Fruit fly (Drosophila melanogaster) whole organism, embryonic: ENCODE measurements around the gene Muted.
A peak's percentile ranks its signal among the peaks of the same experiment; 100 is the strongest.

ENCODE experiments used
- CG11456 ChIP-seq: fragments of 200-800 bp; sonication (Bioruptor generic); IDR thresholded peaks from 3 replicates; pipeline ENCODE4 v1.3.6; 2022; ENCODE audit warnings: missing biosample characterization, missing genetic modification characterization
- CG12299 ChIP-seq: fragments of 200-800 bp; sonication (Bioruptor generic); optimal IDR thresholded peaks from 2 replicates; lab custom pipeline; 2018; ENCODE audit warnings: missing biosample characterization, mild to moderate bottlenecking, missing genetic modification characterization
- CG12942 ChIP-seq: fragments of 200-800 bp; sonication (Bioruptor generic); optimal IDR thresholded peaks from 3 replicates; lab custom pipeline; 2016; ENCODE audit warnings: missing biosample characterization, missing genetic modification characterization
- CG13775 ChIP-seq: fragments of 200-800 bp; sonication (Bioruptor generic); optimal IDR thresholded peaks from 3 replicates; lab custom pipeline; 2017; ENCODE audit warnings: missing biosample characterization, mild to moderate bottlenecking, missing genetic modification characterization
- CG14014 ChIP-seq: fragments of 200-800 bp; sonication (Bioruptor generic); IDR thresholded peaks from 2 replicates; pipeline ENCODE4 v1.3.6; 2022; ENCODE audit warnings: missing biosample characterization, missing genetic modification characterization
- CG15269 ChIP-seq: fragments of 200-800 bp; sonication (Bioruptor generic); optimal IDR thresholded peaks from 2 replicates; lab custom pipeline; 2018; ENCODE audit warnings: missing biosample characterization, mild to moderate bottlenecking, missing genetic modification characterization, moderate library complexity
- CG17186 ChIP-seq: fragments of 200-800 bp; sonication (Bioruptor generic); optimal IDR thresholded peaks from 3 replicates; lab custom pipeline; 2017; ENCODE audit warnings: missing biosample characterization, missing genetic modification reagents, missing genetic modification characterization
- CG17385 ChIP-seq: fragments of 200-800 bp; sonication (Bioruptor generic); optimal IDR thresholded peaks from 3 replicates; lab custom pipeline; 2018; ENCODE audit warnings: missing biosample characterization, mild to moderate bottlenecking, missing genetic modification characterization
- CG17829 ChIP-seq: fragments of 200-800 bp; optimal IDR thresholded peaks from 2 replicates; lab custom pipeline; 2019; ENCODE audit warnings: missing biosample characterization, mild to moderate bottlenecking, missing genetic modification characterization, moderate library complexity
- CG18599 ChIP-seq: fragments of 200-800 bp; sonication (Bioruptor generic); optimal IDR thresholded peaks from 3 replicates; lab custom pipeline; 2017; ENCODE audit warnings: missing biosample characterization, missing genetic modification characterization, mild to moderate bottlenecking, moderate library complexity, missing genetic modification reagents
- CG2875 ChIP-seq: fragments of 200-800 bp; sonication (Bioruptor generic); optimal IDR thresholded peaks from 2 replicates; lab custom pipeline; 2017; ENCODE audit warnings: missing biosample characterization, mild to moderate bottlenecking, missing genetic modification characterization, missing genetic modification reagents
- CG31388 ChIP-seq: fragments of 200-800 bp; sonication (Bioruptor generic); optimal IDR thresholded peaks from 2 replicates; lab custom pipeline; 2016; ENCODE audit warnings: missing biosample characterization, missing genetic modification characterization
- CG4404 ChIP-seq: fragments of 200-800 bp; sonication (Bioruptor generic); IDR thresholded peaks from 2 replicates; pipeline ENCODE4 v1.3.6; 2022; ENCODE audit warnings: missing biosample characterization, missing genetic modification characterization
- CG4617 ChIP-seq: fragments of 200-800 bp; sonication (Bioruptor generic); optimal IDR thresholded peaks from 3 replicates; lab custom pipeline; 2016; ENCODE audit warnings: missing biosample characterization, missing genetic modification characterization, borderline replicate concordance
- CG7556 ChIP-seq: fragments of 200-800 bp; sonication (Bioruptor generic); optimal IDR thresholded peaks from 2 replicates; lab custom pipeline; 2017; ENCODE audit warnings: missing biosample characterization, mild to moderate bottlenecking, missing genetic modification characterization
- CG7963 ChIP-seq: fragments of 200-800 bp; sonication (Bioruptor generic); IDR thresholded peaks from 3 replicates; pipeline ENCODE4 v1.3.6; 2022; ENCODE audit warnings: missing biosample characterization, missing genetic modification characterization; ENCODE audit not compliant: partially characterized antibody
- CG8388 ChIP-seq: fragments of 200-800 bp; sonication (Bioruptor generic); optimal IDR thresholded peaks from 2 replicates; lab custom pipeline; 2019; ENCODE audit warnings: missing biosample characterization, mild to moderate bottlenecking, missing genetic modification characterization, moderate library complexity
- CG9609 ChIP-seq: fragments of 200-800 bp; sonication (Bioruptor generic); optimal IDR thresholded peaks from 3 replicates; lab custom pipeline; 2016; ENCODE audit warnings: missing biosample characterization, missing genetic modification characterization
- CrebB ChIP-seq: fragments of 200-800 bp; sonication (Bioruptor generic); optimal IDR thresholded peaks from 3 replicates; lab custom pipeline; 2018; ENCODE audit warnings: missing biosample characterization, mild to moderate bottlenecking, missing genetic modification characterization
- D ChIP-seq, 2 experiments: fragments of 200-800 bp in 1 of 2; fragments of >200 bp in 1 of 2; sonication (Bioruptor generic) in 1 of 2; optimal IDR thresholded peaks; 2 replicates in 1 of 2; 3 replicates in 1 of 2; lab custom pipeline; 2017; ENCODE audit warnings: mild to moderate bottlenecking in 1 of 2, missing biosample characterization in 1 of 2, missing genetic modification characterization in 1 of 2, missing genetic modification reagents in 1 of 2
- Dp ChIP-seq: fragments of 200-800 bp; sonication (Bioruptor generic); optimal IDR thresholded peaks from 2 replicates; lab custom pipeline; 2018; ENCODE audit warnings: missing biosample characterization, mild to moderate bottlenecking, missing genetic modification characterization, moderate library complexity
- Dref ChIP-seq: fragments of 200-800 bp; sonication (Bioruptor generic); IDR thresholded peaks from 2 replicates; pipeline ENCODE4 v1.3.6; 2022; ENCODE audit warnings: missing biosample characterization, missing genetic modification characterization
- H2.0 ChIP-seq: fragments of 200-800 bp; sonication (Bioruptor generic); IDR thresholded peaks from 2 replicates; pipeline ENCODE4 v1.3.6; 2022; ENCODE audit warnings: missing biosample characterization, missing genetic modification characterization
- HLH54F ChIP-seq: fragments of 200-800 bp; sonication (Bioruptor generic); optimal IDR thresholded peaks from 3 replicates; lab custom pipeline; 2016; ENCODE audit warnings: missing biosample characterization, missing genetic modification characterization
- Nf-YC ChIP-seq: fragments of 200-800 bp; optimal IDR thresholded peaks from 3 replicates; lab custom pipeline; 2019; ENCODE audit warnings: missing biosample characterization, mild to moderate bottlenecking, missing genetic modification characterization, moderate library complexity
- Ssrp ChIP-seq: fragments of 200-800 bp; sonication (Bioruptor generic); optimal IDR thresholded peaks from 2 replicates; lab custom pipeline; 2018; ENCODE audit warnings: missing biosample characterization, mild to moderate bottlenecking, missing genetic modification characterization, moderate library complexity
- Taf1 ChIP-seq: fragments of 200-800 bp; sonication (Bioruptor generic); IDR thresholded peaks from 2 replicates; pipeline ENCODE4 v1.3.6; 2022; ENCODE audit warnings: missing biosample characterization, missing genetic modification characterization
- ac ChIP-seq: fragments of 200-800 bp; sonication (Bioruptor generic); optimal IDR thresholded peaks from 3 replicates; lab custom pipeline; 2017; ENCODE audit warnings: missing biosample characterization, mild to moderate bottlenecking, missing genetic modification characterization
- dimm ChIP-seq: fragments of 200-800 bp; sonication (Bioruptor generic); IDR thresholded peaks from 2 replicates; pipeline ENCODE4 v1.3.6; 2022; ENCODE audit warnings: missing biosample characterization, missing genetic modification characterization
- ftz-f1 ChIP-seq: fragments of 200-800 bp; sonication (Bioruptor generic); optimal IDR thresholded peaks from 2 replicates; lab custom pipeline; 2016; ENCODE audit warnings: missing biosample characterization, missing genetic modification characterization
- fu2 ChIP-seq: fragments of 200-800 bp; sonication (Bioruptor generic); optimal IDR thresholded peaks from 2 replicates; lab custom pipeline; 2016; ENCODE audit warnings: missing biosample characterization, missing genetic modification characterization
- grau ChIP-seq: fragments of 200-800 bp; optimal IDR thresholded peaks from 3 replicates; lab custom pipeline; 2019; ENCODE audit warnings: missing biosample characterization, mild to moderate bottlenecking, missing genetic modification characterization, moderate library complexity
- h ChIP-seq: fragments of >200 bp; optimal IDR thresholded peaks from 2 replicates; lab custom pipeline; 2017
- hkb ChIP-seq, 2 experiments: fragments of 200-800 bp in 1 of 2; fragments of >200 bp in 1 of 2; sonication (Bioruptor generic) in 1 of 2; IDR thresholded peaks in 1 of 2; optimal IDR thresholded peaks in 1 of 2; 2 replicates each; pipeline versions ENCODE4 v1.3.6 to Lab custom; 2017 to 2022; ENCODE audit warnings: missing biosample characterization in 1 of 2, missing genetic modification characterization in 1 of 2
- lbe ChIP-seq: fragments of 200-800 bp; sonication (Bioruptor generic); optimal IDR thresholded peaks from 2 replicates; lab custom pipeline; 2016; ENCODE audit warnings: missing biosample characterization, mild to moderate bottlenecking, missing genetic modification characterization
- lilli ChIP-seq: fragments of 200-800 bp; sonication (Bioruptor generic); optimal IDR thresholded peaks from 3 replicates; lab custom pipeline; 2016; ENCODE audit warnings: missing biosample characterization, missing genetic modification characterization
- nom ChIP-seq: fragments of 200-800 bp; sonication (Bioruptor generic); optimal IDR thresholded peaks from 2 replicates; lab custom pipeline; 2017; ENCODE audit warnings: missing biosample characterization, missing genetic modification characterization, mild to moderate bottlenecking, moderate library complexity, missing genetic modification reagents
- onecut ChIP-seq: fragments of 200-800 bp; sonication (Bioruptor generic); IDR thresholded peaks from 2 replicates; pipeline ENCODE4 v1.3.6; 2022; ENCODE audit warnings: missing biosample characterization, missing genetic modification characterization
- pho ChIP-seq: fragments of 200-800 bp; sonication (Bioruptor generic); optimal IDR thresholded peaks from 2 replicates; lab custom pipeline; 2016; ENCODE audit warnings: missing biosample characterization, missing genetic modification characterization
- sc ChIP-seq, 3 experiments: fragments of >200 bp in 2 of 3; fragments of 200-800 bp in 1 of 3; sonication (Bioruptor generic) in 1 of 3; optimal IDR thresholded peaks; 2 replicates in 2 of 3; 3 replicates in 1 of 3; lab custom pipeline; 2017; ENCODE audit warnings: mild to moderate bottlenecking in 1 of 3, missing biosample characterization in 1 of 3, missing genetic modification characterization in 1 of 3, missing genetic modification reagents in 1 of 3
- schlank ChIP-seq: fragments of 200-800 bp; sonication (Bioruptor generic); optimal IDR thresholded peaks from 2 replicates; lab custom pipeline; 2018; ENCODE audit warnings: missing biosample characterization, mild to moderate bottlenecking, missing genetic modification characterization
- slp2 ChIP-seq: fragments of 200-800 bp; sonication (Bioruptor generic); optimal IDR thresholded peaks from 2 replicates; lab custom pipeline; 2016; ENCODE audit warnings: missing biosample characterization, missing genetic modification characterization
- sr ChIP-seq: fragments of 200-800 bp; sonication (Bioruptor generic); IDR thresholded peaks from 3 replicates; pipeline ENCODE4 v1.3.6; 2022; ENCODE audit warnings: missing biosample characterization, missing genetic modification characterization
- tap ChIP-seq: fragments of 200-800 bp; optimal IDR thresholded peaks from 3 replicates; lab custom pipeline; 2019; ENCODE audit warnings: missing biosample characterization, mild to moderate bottlenecking, missing genetic modification characterization, moderate library complexity
- tna ChIP-seq: fragments of 200-800 bp; sonication (Bioruptor generic); IDR thresholded peaks from 2 replicates; pipeline ENCODE4 v1.3.6; 2022; ENCODE audit warnings: missing biosample characterization, missing genetic modification characterization; ENCODE audit not compliant: partially characterized antibody
- wek ChIP-seq: fragments of 200-800 bp; sonication (Bioruptor generic); optimal IDR thresholded peaks from 3 replicates; lab custom pipeline; 2018; ENCODE audit warnings: missing biosample characterization, mild to moderate bottlenecking, missing genetic modification characterization, moderate library complexity
- zen ChIP-seq: fragments of 200-800 bp; sonication (Bioruptor generic); optimal IDR thresholded peaks from 3 replicates; lab custom pipeline; 2018; ENCODE audit warnings: missing biosample characterization, mild to moderate bottlenecking, missing genetic modification characterization, moderate library complexity

Muted gene

dm6 chr3R:22367126-22368076, 5.0 kb downstream of the Muted start, which contains the start of the genes Polr3F and PyK (continued):
- TF ChIP-seq CG9609 (GFP tag; lab: Kevin White, UChicago) (no peak), ftz-f1 (GFP tag; lab: Kevin White, UChicago) (no peak), CG31388 (GFP tag; lab: Kevin White, UChicago) (no peak), schlank (tag; lab: Kevin White, UChicago) (no peak), D (optimal IDR thresholded peaks at IDR 0.05; lab: Kevin White, UChicago) (no peak), D (GFP tag; optimal IDR thresholded peaks at IDR 0.05; lab: Kevin White, UChicago) (no peak), CG17829 (peak; percentile 26), onecut (GFP tag; lab: Robert Waterston, UW) (no peak), CG15269 (tag; lab: Kevin White, UChicago) (peak; percentile 52), CG7556 (GFP tag; lab: Kevin White, UChicago) (peak; percentile 5), CG12299 (tag; lab: Kevin White, UChicago) (no peak), CG18599 (no peak), fu2 (no peak), lbe (GFP tag; lab: Kevin White, UChicago) (peak; percentile 32), sr (GFP tag; lab: Robert Waterston, UW) (no peak), CG13775 (GFP tag; lab: Kevin White, UChicago) (peak; percentile 40), h (no peak), CG8388 (GFP tag; lab: Kevin White, UChicago) (peak; percentile 38), grau (tag; lab: Kevin White, UChicago) (peak; percentile 51), lilli (GFP tag; lab: Kevin White, UChicago) (peak; percentile 56), CG4617 (GFP tag; lab: Kevin White, UChicago) (peak; percentile 30), tap (no peak), CrebB (tag; lab: Kevin White, UChicago) (no peak), ac (no peak), CG12942 (GFP tag; lab: Kevin White, UChicago) (no peak), Nf-YC (peak; percentile 50), sc (optimal IDR thresholded peaks at IDR 0.05; lab: Kevin White, UChicago) (no peak), sc (GFP tag; optimal IDR thresholded peaks at IDR 0.05; lab: Kevin White, UChicago) (no peak), CG7963 (GFP tag; lab: Robert Waterston, UW) (no peak), hkb (optimal IDR thresholded peaks at IDR 0.05; lab: Kevin White, UChicago) (no peak), hkb (GFP tag; IDR thresholded peaks at IDR 0.05; lab: Robert Waterston, UW) (peak; percentile 28), CG2875 (GFP tag; lab: Kevin White, UChicago) (no peak), CG17186 (no peak), nom (GFP tag; lab: Kevin White, UChicago) (no peak), CG11456 (GFP tag; lab: Robert Waterston, UW) (no peak), H2.0 (GFP tag; lab: Robert Waterston, UW) (no peak), pho (GFP tag; lab: Kevin White, UChicago) (peak; percentile 25), CG4404 (GFP tag; lab: Robert Waterston, UW) (no peak), Taf1 (GFP tag; lab: Robert Waterston, UW) (no peak), HLH54F (GFP tag; lab: Kevin White, UChicago) (no peak), tna (GFP tag; lab: Robert Waterston, UW) (no peak), CG14014 (GFP tag; lab: Robert Waterston, UW) (peak; percentile 48; the same call in 1 of the 2 replicates), wek (peak; percentile 96), Dp (GFP tag; lab: Kevin White, UChicago) (peak; percentile 66), Dref (GFP tag; lab: Robert Waterston, UW) (no peak), dimm (GFP tag; lab: Robert Waterston, UW) (no peak), zen (tag; lab: Kevin White, UChicago) (peak; percentile 28), CG17385 (peak; percentile 98), Ssrp (tag; lab: Kevin White, UChicago) (no peak), slp2 (GFP tag; lab: Kevin White, UChicago) (no peak)
